Worm (Caenorhabditis elegans): ENCODE data around the gene Y40C5A.4.

DNA sequence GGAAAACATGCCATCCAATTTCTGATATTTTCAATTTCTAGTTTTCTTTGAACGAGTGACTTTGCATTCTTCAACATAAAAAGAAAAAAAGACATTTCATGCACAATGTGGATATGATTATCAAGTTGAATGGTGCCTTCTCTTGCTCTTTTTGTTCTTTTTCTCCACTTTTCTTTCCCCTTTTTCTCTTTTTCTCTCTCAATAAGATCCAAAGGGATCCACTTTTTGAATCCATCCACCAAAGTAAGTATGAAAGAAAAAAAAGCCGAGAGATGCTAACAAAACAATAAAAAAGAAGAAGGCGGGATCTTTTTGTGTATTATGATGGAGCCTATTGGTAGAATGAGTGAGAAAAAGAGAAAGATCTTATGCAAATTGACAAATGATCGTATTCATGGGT is 42.4 kb upstream of the Y40C5A.4 start:
- TF ChIP-seq him-1 (tag; optimal IDR thresholded peaks at IDR 0.05), result no peak
- TF ChIP-seq dao-5 (tag; optimal IDR thresholded peaks at IDR 0.05), result no peak
- TF ChIP-seq W03F9.2 (tag; optimal IDR thresholded peaks at IDR 0.05), result no peak

Measured in whole organism, L4/young adult.